Worm (Caenorhabditis elegans) whole organism, L4 larva: ENCODE measurements around the gene srg-66.

Experiments
- ZK337.2 ChIP-seq: fragments of 200-800 bp; sonication (Bioruptor generic); IDR thresholded peaks from 2 replicates; pipeline ENCODE4 v1.3.6; 2022; ENCODE audit warnings: missing genetic modification reagents, missing genetic modification characterization, missing compliant biosample characterization
- hmg-1.1 ChIP-seq: fragments of 200-800 bp; sonication (Bioruptor generic); IDR thresholded peaks from 2 replicates; pipeline ENCODE4 v1.3.6; 2022; ENCODE audit warnings: missing genetic modification reagents, missing genetic modification characterization, missing compliant biosample characterization
- lin-13 ChIP-seq: fragments of 150-350 bp; optimal IDR thresholded peaks from 2 replicates; lab custom pipeline; 2014; ENCODE audit warnings: missing biosample characterization, missing genetic modification reagents, missing genetic modification characterization
- lin-39 ChIP-seq: fragments of 150-350 bp; optimal IDR thresholded peaks from 2 replicates; lab custom pipeline; 2014; ENCODE audit warnings: missing biosample characterization, missing genetic modification reagents, missing genetic modification characterization
- nhr-111 ChIP-seq: fragments of 200-800 bp; sonication (Bioruptor generic); optimal IDR thresholded peaks from 2 replicates; lab custom pipeline; 2018; ENCODE audit warnings: mild to moderate bottlenecking, missing genetic modification characterization, missing compliant biosample characterization
- snpc-4 ChIP-seq: fragments of 150-350 bp; optimal IDR thresholded peaks from 2 replicates; lab custom pipeline; 2014; ENCODE audit warnings: missing biosample characterization, missing genetic modification characterization

ce11 chrV:5447057-5447456, 35.2 kb downstream of the srg-66 start:
- TF ChIP-seq snpc-4 (no peak), ZK337.2 (GFP tag; lab: Robert Waterston, UW) (no peak), lin-13 (GFP tag; lab: Kevin White, UChicago) (no peak), hmg-1.1 (GFP tag; lab: Robert Waterston, UW) (no peak), lin-39 (tag; lab: Kevin White, UChicago) (no peak), nhr-111 (GFP tag; lab: Kevin White, UChicago) (no peak)
